Fruit fly (Drosophila melanogaster) whole organism, embryonic: ENCODE measurements around the gene CG18095.
A peak's percentile ranks its signal among the peaks of the same experiment; 100 is the strongest.

Experiments
- Adf1 ChIP-seq: fragments of 200-800 bp; sonication (Bioruptor generic); IDR thresholded peaks from 2 replicates; pipeline ENCODE4 v1.3.6; 2022; ENCODE audit warnings: missing biosample characterization, missing genetic modification characterization
- CG10274 ChIP-seq: fragments of 200-800 bp; sonication (Bioruptor generic); optimal IDR thresholded peaks from 3 replicates; lab custom pipeline; 2017; ENCODE audit warnings: missing biosample characterization, mild to moderate bottlenecking, missing genetic modification characterization
- CG10431 ChIP-seq: fragments of 200-800 bp; sonication (Bioruptor generic); optimal IDR thresholded peaks from 3 replicates; lab custom pipeline; 2018; ENCODE audit warnings: missing biosample characterization, mild to moderate bottlenecking, missing genetic modification characterization
- CG10654 ChIP-seq: fragments of 200-800 bp; sonication (Bioruptor generic); optimal IDR thresholded peaks from 2 replicates; lab custom pipeline; 2016; ENCODE audit warnings: missing biosample characterization, missing genetic modification characterization
- CG10979 ChIP-seq: fragments of 200-800 bp; sonication (Bioruptor generic); optimal IDR thresholded peaks from 2 replicates; lab custom pipeline; 2018; ENCODE audit warnings: missing biosample characterization, mild to moderate bottlenecking, missing genetic modification characterization, moderate library complexity
- CG11723 ChIP-seq: fragments of 200-800 bp; sonication (Bioruptor generic); optimal IDR thresholded peaks from 2 replicates; lab custom pipeline; 2017; ENCODE audit warnings: missing biosample characterization, mild to moderate bottlenecking, missing genetic modification characterization
- CG12104 ChIP-seq: fragments of 200-800 bp; sonication (Bioruptor generic); optimal IDR thresholded peaks from 3 replicates; lab custom pipeline; 2016; ENCODE audit warnings: missing biosample characterization, missing genetic modification characterization
- CG1602 ChIP-seq: fragments of 200-800 bp; sonication (Bioruptor generic); optimal IDR thresholded peaks from 3 replicates; lab custom pipeline; 2016; ENCODE audit warnings: missing biosample characterization, missing genetic modification characterization
- CG16779 ChIP-seq: fragments of 200-800 bp; sonication (Bioruptor generic); IDR thresholded peaks from 2 replicates; pipeline ENCODE4 v1.3.6; 2022; ENCODE audit warnings: missing biosample characterization, missing genetic modification characterization
- CG33213 ChIP-seq: fragments of 200-800 bp; sonication (Bioruptor generic); optimal IDR thresholded peaks from 3 replicates; lab custom pipeline; 2016; ENCODE audit warnings: missing biosample characterization, missing genetic modification characterization
- CG7928 ChIP-seq: fragments of 200-800 bp; sonication (Bioruptor generic); optimal IDR thresholded peaks from 2 replicates; lab custom pipeline; 2017; ENCODE audit warnings: missing biosample characterization, mild to moderate bottlenecking, missing genetic modification characterization
- CG8478 ChIP-seq: fragments of >200 bp; optimal IDR thresholded peaks from 2 replicates; lab custom pipeline; 2018
- CG9727 ChIP-seq: fragments of 200-800 bp; sonication (Bioruptor generic); optimal IDR thresholded peaks from 3 replicates; lab custom pipeline; 2017; ENCODE audit warnings: missing biosample characterization, mild to moderate bottlenecking, missing genetic modification characterization
- Dad ChIP-seq: fragments of 200-800 bp; sonication (Bioruptor generic); optimal IDR thresholded peaks from 3 replicates; lab custom pipeline; 2016; ENCODE audit warnings: missing biosample characterization, missing genetic modification characterization
- Deaf1 ChIP-seq: fragments of 200-800 bp; optimal IDR thresholded peaks from 3 replicates; lab custom pipeline; 2019; ENCODE audit warnings: missing biosample characterization, mild to moderate bottlenecking, missing genetic modification characterization, moderate library complexity
- Dfd ChIP-seq, 2 experiments: fragments of >200 bp; optimal IDR thresholded peaks; 2 replicates each; lab custom pipeline; 2017; ENCODE audit warnings: missing biosample characterization in 2 of 2, missing genetic modification characterization in 2 of 2
- Dip2 ChIP-seq: fragments of 200-800 bp; sonication (Bioruptor generic); IDR thresholded peaks from 2 replicates; pipeline ENCODE4 v1.3.6; 2022; ENCODE audit warnings: missing biosample characterization, missing genetic modification characterization
- Doc2 ChIP-seq: fragments of 200-800 bp; sonication (Bioruptor generic); IDR thresholded peaks from 2 replicates; pipeline ENCODE4 v1.3.6; 2022; ENCODE audit warnings: missing biosample characterization, missing genetic modification characterization
- ERR ChIP-seq: fragments of 200-800 bp; sonication (Bioruptor generic); optimal IDR thresholded peaks from 2 replicates; lab custom pipeline; 2016; ENCODE audit warnings: missing biosample characterization, missing genetic modification characterization
- Ets65A ChIP-seq: fragments of 200-800 bp; sonication (Bioruptor generic); peaks from one replicate; lab custom pipeline; 2016; ENCODE audit warnings: missing biosample characterization, missing genetic modification characterization
- Fer1 ChIP-seq: fragments of 200-800 bp; sonication (Bioruptor generic); optimal IDR thresholded peaks from 2 replicates; lab custom pipeline; 2017; ENCODE audit warnings: missing biosample characterization, mild to moderate bottlenecking, missing genetic modification characterization
- Hey ChIP-seq: fragments of 200-800 bp; sonication (Bioruptor generic); optimal IDR thresholded peaks from 3 replicates; lab custom pipeline; 2018; ENCODE audit warnings: missing biosample characterization, mild to moderate bottlenecking, missing genetic modification characterization
- Hr39 ChIP-seq: fragments of >200 bp; optimal IDR thresholded peaks from 2 replicates; lab custom pipeline; 2017
- Med ChIP-seq: fragments of 200-800 bp; sonication (Bioruptor generic); peaks from one replicate; lab custom pipeline; 2016; ENCODE audit warnings: missing biosample characterization, missing genetic modification characterization, mild to moderate bottlenecking, inconsistent platforms, moderate library complexity
- Mes4 ChIP-seq: fragments of 200-800 bp; sonication (Bioruptor generic); optimal IDR thresholded peaks from 2 replicates; lab custom pipeline; 2016; ENCODE audit warnings: missing biosample characterization, missing genetic modification characterization
- Myb ChIP-seq: fragments of 200-800 bp; sonication (Bioruptor generic); optimal IDR thresholded peaks from 2 replicates; lab custom pipeline; 2016; ENCODE audit warnings: missing biosample characterization, missing genetic modification characterization
- abd-A ChIP-seq: fragments of 200-800 bp; sonication (Bioruptor generic); optimal IDR thresholded peaks from 3 replicates; lab custom pipeline; 2019; ENCODE audit warnings: missing biosample characterization, mild to moderate bottlenecking, missing genetic modification characterization, moderate library complexity
- ac ChIP-seq: fragments of 200-800 bp; sonication (Bioruptor generic); optimal IDR thresholded peaks from 3 replicates; lab custom pipeline; 2017; ENCODE audit warnings: missing biosample characterization, mild to moderate bottlenecking, missing genetic modification characterization
- az2 ChIP-seq: fragments of 200-800 bp; sonication (Bioruptor generic); optimal IDR thresholded peaks from 3 replicates; lab custom pipeline; 2016; ENCODE audit warnings: missing biosample characterization, missing genetic modification characterization
- bsh ChIP-seq, 2 experiments: fragments of 200-800 bp; sonication (Bioruptor generic); optimal IDR thresholded peaks; 2 replicates each; lab custom pipeline; 2017 to 2018; ENCODE audit warnings: mild to moderate bottlenecking in 2 of 2, missing biosample characterization in 2 of 2, missing genetic modification characterization in 2 of 2, moderate library complexity in 1 of 2
- cad ChIP-seq: fragments of >200 bp; optimal IDR thresholded peaks from 2 replicates; lab custom pipeline; 2017; ENCODE audit warnings: missing biosample characterization, missing genetic modification characterization
- ems ChIP-seq: fragments of 200-800 bp; sonication (Bioruptor generic); optimal IDR thresholded peaks from 3 replicates; lab custom pipeline; 2016; ENCODE audit warnings: missing biosample characterization, missing genetic modification characterization
- fd3F ChIP-seq: fragments of 200-800 bp; sonication (Bioruptor generic); optimal IDR thresholded peaks from 2 replicates; lab custom pipeline; 2018; ENCODE audit warnings: missing biosample characterization, mild to moderate bottlenecking, missing genetic modification characterization, moderate library complexity
- gcm2 ChIP-seq: fragments of 200-800 bp; sonication (Bioruptor generic); optimal IDR thresholded peaks from 2 replicates; lab custom pipeline; 2016; ENCODE audit warnings: missing biosample characterization, missing genetic modification characterization
- grn ChIP-seq: fragments of 200-800 bp; sonication (Bioruptor generic); optimal IDR thresholded peaks from 3 replicates; lab custom pipeline; 2017; ENCODE audit warnings: missing biosample characterization, missing genetic modification characterization
- ken ChIP-seq: fragments of 200-800 bp; sonication (Bioruptor generic); IDR thresholded peaks from 3 replicates; pipeline ENCODE4 v1.3.6; 2022; ENCODE audit warnings: missing biosample characterization, missing genetic modification characterization
- klu ChIP-seq: fragments of 200-800 bp; sonication (Bioruptor generic); IDR thresholded peaks from 2 replicates; pipeline ENCODE4 v1.3.6; 2022; ENCODE audit warnings: missing biosample characterization, missing genetic modification characterization
- kni ChIP-seq: fragments of 200-800 bp; sonication (Bioruptor generic); optimal IDR thresholded peaks from 3 replicates; lab custom pipeline; 2017; ENCODE audit warnings: mild to moderate bottlenecking, missing biosample characterization, missing genetic modification reagents, missing genetic modification characterization
- mirr ChIP-seq: fragments of 200-800 bp; sonication (Bioruptor generic); optimal IDR thresholded peaks from 3 replicates; lab custom pipeline; 2018; ENCODE audit warnings: missing biosample characterization, mild to moderate bottlenecking, missing genetic modification characterization
- sens ChIP-seq: fragments of 200-800 bp; sonication (Bioruptor generic); peaks from one replicate; lab custom pipeline; 2016; ENCODE audit warnings: missing biosample characterization, missing genetic modification characterization
- sr ChIP-seq: fragments of 200-800 bp; sonication (Bioruptor generic); IDR thresholded peaks from 3 replicates; pipeline ENCODE4 v1.3.6; 2022; ENCODE audit warnings: missing biosample characterization, missing genetic modification characterization
- toy ChIP-seq: fragments of 200-800 bp; sonication (Bioruptor generic); IDR thresholded peaks from 2 replicates; pipeline ENCODE4 v1.3.6; 2022; ENCODE audit warnings: missing biosample characterization, missing genetic modification characterization
- zf30C ChIP-seq: fragments of 200-800 bp; sonication (Bioruptor generic); optimal IDR thresholded peaks from 3 replicates; lab custom pipeline; 2018; ENCODE audit warnings: missing biosample characterization, mild to moderate bottlenecking, missing genetic modification characterization

Gene CG18095

DNA sequence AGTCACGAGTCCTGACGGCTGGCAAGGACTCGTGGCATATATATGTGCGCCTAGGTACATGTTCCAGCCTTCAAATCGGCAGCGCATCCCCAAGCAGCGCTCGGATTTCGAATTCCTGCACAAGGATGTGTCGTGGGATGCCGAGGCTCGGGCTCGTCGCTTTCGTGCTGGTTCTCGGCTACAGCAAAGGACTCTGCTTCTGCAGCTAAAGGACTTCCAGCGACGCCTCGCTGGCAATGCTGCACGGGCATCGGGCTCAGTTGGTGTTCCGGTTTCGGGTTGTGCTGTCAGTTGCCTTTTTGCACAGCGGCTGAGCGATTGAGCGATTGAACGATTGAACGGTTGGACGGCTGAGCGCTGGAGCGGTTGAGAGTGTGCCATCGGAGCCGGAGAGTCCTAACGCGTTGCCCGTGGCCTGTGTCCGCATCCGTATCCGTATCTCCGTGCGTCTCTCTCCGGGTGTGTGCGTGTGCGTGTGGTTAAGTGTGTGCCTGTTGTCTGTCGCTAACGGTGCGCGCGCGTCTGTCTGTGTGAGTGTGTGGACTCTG is 8.7 kb upstream of the CG18095 start, which contains the start of gene nAChRalpha5 (continued):
- TF ChIP-seq CG12104 (GFP tag; lab: Kevin White, UChicago), result no peak
- no peak for TF ChIP-seq fd3F
- no peak for TF ChIP-seq grn (GFP tag; lab: Kevin White, UChicago)
- TF ChIP-seq CG11723 (GFP tag; lab: Kevin White, UChicago), result no peak
- TF ChIP-seq Deaf1 (tag; lab: Kevin White, UChicago), result peak; percentile 94
- TF ChIP-seq abd-A (tag; lab: Kevin White, UChicago), result peak; percentile 60
- TF ChIP-seq CG1602 (GFP tag; lab: Kevin White, UChicago), result no peak
- no peak for TF ChIP-seq toy (GFP tag; lab: Robert Waterston, UW)
- no peak for TF ChIP-seq cad (GFP tag; lab: Kevin White, UChicago)
- no peak for TF ChIP-seq kni (GFP tag; lab: Kevin White, UChicago)
- no peak for TF ChIP-seq Myb (GFP tag; lab: Kevin White, UChicago)
- TF ChIP-seq Ets65A (GFP tag; lab: Kevin White, UChicago), result peak; percentile 90
- no peak for TF ChIP-seq CG8478 (lab: Kevin White, UChicago)
- no peak for TF ChIP-seq CG10431 (GFP tag; lab: Kevin White, UChicago)
- TF ChIP-seq ac (GFP tag; lab: Kevin White, UChicago), result no peak
- no peak for TF ChIP-seq Mes4
- no peak for TF ChIP-seq CG33213 (GFP tag; lab: Kevin White, UChicago)
- peak; percentile 28 for TF ChIP-seq sens (GFP tag; lab: Kevin White, UChicago)
- no peak for TF ChIP-seq CG10274 (GFP tag; lab: Kevin White, UChicago)
- no peak for TF ChIP-seq CG10979 (tag; lab: Kevin White, UChicago)
- TF ChIP-seq az2 (GFP tag; lab: Kevin White, UChicago), result no peak
- peak; percentile 37; the same call in 1 of the 2 replicates for TF ChIP-seq Adf1 (GFP tag; lab: Robert Waterston, UW)
- TF ChIP-seq sr (GFP tag; lab: Robert Waterston, UW), result no peak
- no peak for TF ChIP-seq Hey (tag; lab: Kevin White, UChicago)
- TF ChIP-seq Hr39, result no peak
- TF ChIP-seq ERR (GFP tag; lab: Kevin White, UChicago), result no peak
- TF ChIP-seq ems (GFP tag; lab: Kevin White, UChicago), result no peak
- TF ChIP-seq zf30C (GFP tag; lab: Kevin White, UChicago), result no peak
- no peak for TF ChIP-seq CG10654 (GFP tag; lab: Kevin White, UChicago)
- no peak for TF ChIP-seq klu (GFP tag; lab: Robert Waterston, UW)
- TF ChIP-seq bsh (GFP tag; optimal IDR thresholded peaks at IDR 0.05; lab: Kevin White, UChicago), result no peak
- no peak for TF ChIP-seq Doc2 (GFP tag; lab: Robert Waterston, UW)
- peak; percentile 80 for TF ChIP-seq Med
- TF ChIP-seq Dad (GFP tag; lab: Kevin White, UChicago), result no peak
- TF ChIP-seq Dip2, result no peak
- peak; percentile 25 for TF ChIP-seq Fer1 (GFP tag; lab: Kevin White, UChicago)
- no peak for TF ChIP-seq CG7928 (GFP tag; lab: Kevin White, UChicago)
- no peak for TF ChIP-seq gcm2
- TF ChIP-seq mirr (GFP tag; lab: Kevin White, UChicago), result no peak
- TF ChIP-seq ken (GFP tag; lab: Robert Waterston, UW), result no peak
- TF ChIP-seq CG16779 (GFP tag; lab: Robert Waterston, UW), result peak; percentile 84
- no peak for TF ChIP-seq Dfd (GFP tag; optimal IDR thresholded peaks at IDR 0.05; lab: Kevin White, UChicago)
- no peak for TF ChIP-seq CG9727 (GFP tag; lab: Kevin White, UChicago)
